Worm (Caenorhabditis elegans): Measurements from ENCODE around the gene dlst-1.

DNA sequence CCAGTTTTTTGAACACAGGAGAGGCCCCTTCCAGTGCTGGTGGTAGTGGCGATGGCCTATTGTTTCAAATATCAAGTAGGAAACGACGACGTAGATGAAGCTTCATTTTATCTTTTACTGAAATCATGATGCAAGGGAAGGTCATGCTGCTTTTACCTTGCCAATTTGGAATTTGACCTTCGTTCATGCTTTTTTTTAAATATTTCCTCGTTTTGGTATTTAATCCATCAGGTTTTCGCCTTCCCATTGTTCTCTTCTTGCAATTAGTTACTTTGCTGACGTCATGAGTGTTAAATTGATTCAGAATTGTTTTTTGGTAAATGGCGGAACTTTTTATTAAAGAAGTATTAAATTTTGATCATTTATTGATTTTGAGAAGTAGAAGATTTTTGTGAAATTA is 27.2 kb upstream of the dlst-1 start:
- TF ChIP-seq ceh-39 (tag; optimal IDR thresholded peaks at IDR 0.05): no peak
- TF ChIP-seq pha-4 (tag; optimal IDR thresholded peaks at IDR 0.05): no peak
- TF ChIP-seq snpc-4 (tag; optimal IDR thresholded peaks at IDR 0.05): no peak
- TF ChIP-seq unc-39 (tag; optimal IDR thresholded peaks at IDR 0.05): no peak
- TF ChIP-seq lsy-2 (tag; optimal IDR thresholded peaks at IDR 0.05): no peak
- no peak for TF ChIP-seq unc-120 (tag; optimal IDR thresholded peaks at IDR 0.05; ENCODE audit: poor library complexity, severe bottlenecking)
- TF ChIP-seq nhr-237 (tag; optimal IDR thresholded peaks at IDR 0.05): no peak
- no peak for TF ChIP-seq blmp-1 (tag; optimal IDR thresholded peaks at IDR 0.05)
- TF ChIP-seq M03D4.4 (tag; optimal IDR thresholded peaks at IDR 0.05): no peak
- no peak for TF ChIP-seq elt-1 (tag; optimal IDR thresholded peaks at IDR 0.05; ENCODE audit: borderline replicate concordance, insufficient read depth)
- TF ChIP-seq nhr-28 (tag; optimal IDR thresholded peaks at IDR 0.05): no peak
- no peak for TF ChIP-seq hlh-1 (tag; optimal IDR thresholded peaks at IDR 0.05)
- no peak for TF ChIP-seq lin-13 (tag; optimal IDR thresholded peaks at IDR 0.05)

Measured in whole organism, mixed stage, embryonic.